Fruit fly (Drosophila melanogaster) whole organism, embryonic: ENCODE measurements around the gene GluProRS.
A peak's percentile ranks its signal among the peaks of the same experiment; 100 is the strongest.

Source experiments
- Blimp-1 ChIP-seq: fragments of 200-800 bp; sonication (Bioruptor generic); optimal IDR thresholded peaks from 3 replicates; lab custom pipeline; 2018; ENCODE audit warnings: missing biosample characterization, missing genetic modification characterization, mild to moderate bottlenecking, moderate library complexity, missing genetic modification reagents
- CG10274 ChIP-seq: fragments of 200-800 bp; sonication (Bioruptor generic); optimal IDR thresholded peaks from 3 replicates; lab custom pipeline; 2017; ENCODE audit warnings: missing biosample characterization, mild to moderate bottlenecking, missing genetic modification characterization
- CG10321 ChIP-seq: fragments of 200-800 bp; sonication (Bioruptor generic); IDR thresholded peaks from 2 replicates; pipeline ENCODE4 v1.3.6; 2022; ENCODE audit warnings: missing biosample characterization, missing genetic modification characterization
- CG11456 ChIP-seq: fragments of 200-800 bp; sonication (Bioruptor generic); IDR thresholded peaks from 3 replicates; pipeline ENCODE4 v1.3.6; 2022; ENCODE audit warnings: missing biosample characterization, missing genetic modification characterization
- CG11695 ChIP-seq: fragments of 200-800 bp; sonication (Bioruptor generic); IDR thresholded peaks from 3 replicates; pipeline ENCODE4 v1.3.6; 2022; ENCODE audit warnings: missing biosample characterization, missing genetic modification characterization
- CG12942 ChIP-seq: fragments of 200-800 bp; sonication (Bioruptor generic); optimal IDR thresholded peaks from 3 replicates; lab custom pipeline; 2016; ENCODE audit warnings: missing biosample characterization, missing genetic modification characterization
- CG14710 ChIP-seq: fragments of 200-800 bp; sonication (Bioruptor generic); optimal IDR thresholded peaks from 3 replicates; lab custom pipeline; 2019; ENCODE audit warnings: missing biosample characterization, mild to moderate bottlenecking, missing genetic modification characterization, moderate library complexity
- CG1602 ChIP-seq: fragments of 200-800 bp; sonication (Bioruptor generic); optimal IDR thresholded peaks from 3 replicates; lab custom pipeline; 2016; ENCODE audit warnings: missing biosample characterization, missing genetic modification characterization
- CG17186 ChIP-seq: fragments of 200-800 bp; sonication (Bioruptor generic); optimal IDR thresholded peaks from 3 replicates; lab custom pipeline; 2017; ENCODE audit warnings: missing biosample characterization, missing genetic modification reagents, missing genetic modification characterization
- CG18476 ChIP-seq: fragments of 200-800 bp; sonication (Bioruptor generic); optimal IDR thresholded peaks from 2 replicates; lab custom pipeline; 2016; ENCODE audit warnings: missing biosample characterization, mild to moderate bottlenecking, missing genetic modification characterization
- CG2202 ChIP-seq: fragments of 200-800 bp; sonication (Bioruptor generic); optimal IDR thresholded peaks from 2 replicates; lab custom pipeline; 2018; ENCODE audit warnings: missing biosample characterization, mild to moderate bottlenecking, missing genetic modification characterization
- CG30020 ChIP-seq: fragments of 200-800 bp; optimal IDR thresholded peaks from 2 replicates; lab custom pipeline; 2019; ENCODE audit warnings: missing biosample characterization, mild to moderate bottlenecking, missing genetic modification characterization, moderate library complexity
- CG32772 ChIP-seq: fragments of 200-800 bp; sonication (Bioruptor generic); IDR thresholded peaks from 2 replicates; pipeline ENCODE4 v1.3.6; 2022; ENCODE audit warnings: missing biosample characterization, missing genetic modification characterization
- CG34224 ChIP-seq: fragments of 200-800 bp; sonication (Bioruptor generic); IDR thresholded peaks from 3 replicates; pipeline ENCODE4 v1.3.6; 2022; ENCODE audit warnings: missing biosample characterization, missing genetic modification characterization; ENCODE audit not compliant: partially characterized antibody
- CG3847 ChIP-seq: fragments of 200-800 bp; sonication (Bioruptor generic); IDR thresholded peaks from 2 replicates; pipeline ENCODE4 v1.3.6; 2022; ENCODE audit warnings: missing biosample characterization, missing genetic modification characterization
- CG6175 ChIP-seq: fragments of 200-800 bp; sonication (Bioruptor generic); IDR thresholded peaks from 3 replicates; pipeline ENCODE4 v1.3.6; 2022; ENCODE audit warnings: missing biosample characterization, missing genetic modification characterization
- CG6683 ChIP-seq: fragments of 200-800 bp; sonication (Bioruptor generic); optimal IDR thresholded peaks from 2 replicates; lab custom pipeline; 2017; ENCODE audit warnings: missing biosample characterization, mild to moderate bottlenecking, missing genetic modification characterization, missing genetic modification reagents
- CG7271 ChIP-seq: fragments of 200-800 bp; sonication (Bioruptor generic); optimal IDR thresholded peaks from 2 replicates; lab custom pipeline; 2018; ENCODE audit warnings: missing biosample characterization, mild to moderate bottlenecking, missing genetic modification characterization, moderate library complexity
- CG7786 ChIP-seq: fragments of 200-800 bp; sonication (Bioruptor generic); optimal IDR thresholded peaks from 2 replicates; lab custom pipeline; 2016; ENCODE audit warnings: missing biosample characterization, missing genetic modification characterization
- CG9876 ChIP-seq: fragments of 200-800 bp; sonication (Bioruptor generic); optimal IDR thresholded peaks from 2 replicates; lab custom pipeline; 2016; ENCODE audit warnings: missing biosample characterization, missing genetic modification characterization
- CrebB ChIP-seq: fragments of 200-800 bp; sonication (Bioruptor generic); optimal IDR thresholded peaks from 3 replicates; lab custom pipeline; 2018; ENCODE audit warnings: missing biosample characterization, mild to moderate bottlenecking, missing genetic modification characterization
- D ChIP-seq, 2 experiments: fragments of 200-800 bp in 1 of 2; fragments of >200 bp in 1 of 2; sonication (Bioruptor generic) in 1 of 2; optimal IDR thresholded peaks; 2 replicates in 1 of 2; 3 replicates in 1 of 2; lab custom pipeline; 2017; ENCODE audit warnings: mild to moderate bottlenecking in 1 of 2, missing biosample characterization in 1 of 2, missing genetic modification characterization in 1 of 2, missing genetic modification reagents in 1 of 2
- Dll ChIP-seq: fragments of 200-800 bp; sonication (Bioruptor generic); IDR thresholded peaks from 4 replicates; pipeline ENCODE4 v1.3.6; 2022; ENCODE audit warnings: missing biosample characterization, missing genetic modification characterization; ENCODE audit not compliant: partially characterized antibody
- Doc2 ChIP-seq: fragments of 200-800 bp; sonication (Bioruptor generic); IDR thresholded peaks from 2 replicates; pipeline ENCODE4 v1.3.6; 2022; ENCODE audit warnings: missing biosample characterization, missing genetic modification characterization
- H15 ChIP-seq: fragments of 200-800 bp; sonication (Bioruptor generic); IDR thresholded peaks from 3 replicates; pipeline ENCODE4 v1.3.6; 2022; ENCODE audit warnings: missing biosample characterization, missing genetic modification characterization
- Hmr ChIP-seq: fragments of 200-800 bp; sonication (Bioruptor generic); optimal IDR thresholded peaks from 3 replicates; lab custom pipeline; 2017; ENCODE audit warnings: mild to moderate bottlenecking, missing biosample characterization, missing genetic modification reagents, missing genetic modification characterization
- Hr39 ChIP-seq: fragments of >200 bp; optimal IDR thresholded peaks from 2 replicates; lab custom pipeline; 2017
- Oli ChIP-seq: fragments of 200-800 bp; sonication (Bioruptor generic); optimal IDR thresholded peaks from 2 replicates; lab custom pipeline; 2018; ENCODE audit warnings: missing biosample characterization, mild to moderate bottlenecking, missing genetic modification characterization, moderate library complexity
- Tbp ChIP-seq: fragments of >200 bp; optimal IDR thresholded peaks from 2 replicates; lab custom pipeline; 2018; ENCODE audit warnings: missing biosample characterization, missing genetic modification characterization
- Trl ChIP-seq, 3 experiments: fragments of >200 bp in 2 of 3; fragments of 200-800 bp in 1 of 3; sonication (Bioruptor generic) in 1 of 3; optimal IDR thresholded peaks; 2 replicates in 1 of 3; 3 replicates in 2 of 3; lab custom pipeline; 2016 to 2017; ENCODE audit warnings: missing biosample characterization in 1 of 3, missing genetic modification characterization in 1 of 3
- ato ChIP-seq: fragments of 200-800 bp; sonication (Bioruptor generic); IDR thresholded peaks from 2 replicates; pipeline ENCODE4 v1.3.6; 2022; ENCODE audit warnings: missing biosample characterization, missing genetic modification characterization; ENCODE audit not compliant: partially characterized antibody
- btn ChIP-seq: fragments of 200-800 bp; sonication (Bioruptor generic); optimal IDR thresholded peaks from 2 replicates; lab custom pipeline; 2016; ENCODE audit warnings: missing biosample characterization, missing genetic modification characterization
- dmrt11E ChIP-seq: fragments of 200-800 bp; sonication (Bioruptor generic); optimal IDR thresholded peaks from 3 replicates; lab custom pipeline; 2018; ENCODE audit warnings: missing biosample characterization, mild to moderate bottlenecking, missing genetic modification characterization, moderate library complexity
- esg ChIP-seq: fragments of 200-800 bp; sonication (Bioruptor generic); conservative IDR thresholded peaks from 2 replicates; pipeline ENCODE4 v1.3.6; 2022; ENCODE audit warnings: missing biosample characterization, missing genetic modification characterization
- fd3F ChIP-seq: fragments of 200-800 bp; sonication (Bioruptor generic); optimal IDR thresholded peaks from 2 replicates; lab custom pipeline; 2018; ENCODE audit warnings: missing biosample characterization, mild to moderate bottlenecking, missing genetic modification characterization, moderate library complexity
- fd64A ChIP-seq: fragments of 200-800 bp; sonication (Bioruptor generic); optimal IDR thresholded peaks from 3 replicates; lab custom pipeline; 2018; ENCODE audit warnings: missing biosample characterization, mild to moderate bottlenecking, missing genetic modification characterization
- gt ChIP-seq: fragments of 200-800 bp; sonication (Bioruptor generic); IDR thresholded peaks from 2 replicates; pipeline ENCODE4 v1.3.6; 2022; ENCODE audit warnings: missing biosample characterization, missing genetic modification characterization
- klu ChIP-seq: fragments of 200-800 bp; sonication (Bioruptor generic); IDR thresholded peaks from 2 replicates; pipeline ENCODE4 v1.3.6; 2022; ENCODE audit warnings: missing biosample characterization, missing genetic modification characterization
- phol ChIP-seq: fragments of 200-800 bp; sonication (Bioruptor generic); optimal IDR thresholded peaks from 3 replicates; lab custom pipeline; 2018; ENCODE audit warnings: missing biosample characterization, mild to moderate bottlenecking, missing genetic modification characterization, moderate library complexity
- pita ChIP-seq: fragments of 200-800 bp; sonication (Bioruptor generic); optimal IDR thresholded peaks from 2 replicates; lab custom pipeline; 2017; ENCODE audit warnings: missing biosample characterization, mild to moderate bottlenecking, missing genetic modification characterization
- prd ChIP-seq, 3 experiments: fragments of >200 bp in 2 of 3; fragments of 200-800 bp in 1 of 3; sonication (Bioruptor generic) in 1 of 3; optimal IDR thresholded peaks in 2 of 3; IDR thresholded peaks in 1 of 3; 2 replicates in 2 of 3; 3 replicates in 1 of 3; pipeline versions ENCODE4 v1.3.6 to Lab custom; 2017 to 2022; ENCODE audit warnings: missing biosample characterization in 1 of 3, missing genetic modification characterization in 1 of 3
- ranshi ChIP-seq: fragments of 200-800 bp; sonication (Bioruptor generic); IDR thresholded peaks from 2 replicates; pipeline ENCODE4 v1.3.6; 2022; ENCODE audit warnings: missing biosample characterization, missing genetic modification characterization
- sim ChIP-seq: fragments of 200-800 bp; sonication (Bioruptor generic); IDR thresholded peaks from 2 replicates; pipeline ENCODE4 v1.3.6; 2022; ENCODE audit warnings: missing biosample characterization, missing genetic modification characterization
- sima ChIP-seq: fragments of 200-800 bp; sonication (Bioruptor generic); optimal IDR thresholded peaks from 2 replicates; lab custom pipeline; 2016; ENCODE audit warnings: missing biosample characterization, missing genetic modification characterization
- slou ChIP-seq: fragments of 200-800 bp; sonication (Bioruptor generic); optimal IDR thresholded peaks from 3 replicates; lab custom pipeline; 2016; ENCODE audit warnings: missing biosample characterization, missing genetic modification characterization
- tio ChIP-seq: fragments of 200-800 bp; sonication (Bioruptor generic); optimal IDR thresholded peaks from 2 replicates; lab custom pipeline; 2017; ENCODE audit warnings: missing biosample characterization, missing genetic modification characterization, inconsistent platforms
- trem ChIP-seq: fragments of 200-800 bp; optimal IDR thresholded peaks from 3 replicates; lab custom pipeline; 2019; ENCODE audit warnings: missing biosample characterization, mild to moderate bottlenecking, missing genetic modification characterization, moderate library complexity
- zfh1 ChIP-seq: fragments of 200-800 bp; sonication (Bioruptor generic); IDR thresholded peaks from 3 replicates; pipeline ENCODE4 v1.3.6; 2022; ENCODE audit warnings: missing biosample characterization, missing genetic modification characterization

Gene GluProRS

dm6 chr3R:23922502-23923350, 35.5 kb downstream of the GluProRS start, which contains the start of the genes sba and CG31141:
Gene sba, minus strand, starts transcription at chr3R:23922973.
Gene CG31141, plus strand, starts transcription at chr3R:23923300.
- peak; percentile 79 for TF ChIP-seq Dll (GFP tag; lab: Robert Waterston, UW)
- no peak for TF ChIP-seq esg (GFP tag; lab: Robert Waterston, UW)
- TF ChIP-seq CG18476 (GFP tag; lab: Kevin White, UChicago), result no peak
- TF ChIP-seq prd (optimal IDR thresholded peaks at IDR 0.05; lab: Kevin White, UChicago), result no peak
- TF ChIP-seq prd (GFP tag; IDR thresholded peaks at IDR 0.05; lab: Robert Waterston, UW), result no peak
- TF ChIP-seq CG10274, result no peak
- TF ChIP-seq CG10321 (GFP tag; lab: Robert Waterston, UW), result no peak
- peak; percentile 27 for TF ChIP-seq CG17186
- peak; percentile 87 for TF ChIP-seq CG34224 (GFP tag; lab: Robert Waterston, UW)
- no peak for TF ChIP-seq CG7786 (GFP tag; lab: Kevin White, UChicago)
- TF ChIP-seq fd64A (GFP tag; lab: Kevin White, UChicago), result no peak
- TF ChIP-seq gt (GFP tag; lab: Robert Waterston, UW), result no peak
- peak; percentile 52 for TF ChIP-seq CrebB (tag; lab: Kevin White, UChicago)
- no peak for TF ChIP-seq CG6175 (GFP tag; lab: Robert Waterston, UW)
- peak; percentile 15 for TF ChIP-seq phol (tag; lab: Kevin White, UChicago)
- TF ChIP-seq CG7271, result no peak
- no peak for TF ChIP-seq fd3F
- no peak for TF ChIP-seq dmrt11E (tag; lab: Kevin White, UChicago)
- TF ChIP-seq zfh1 (GFP tag; lab: Robert Waterston, UW), result no peak
- TF ChIP-seq CG11695 (GFP tag; lab: Robert Waterston, UW), result no peak
- TF ChIP-seq CG14710, result peak; percentile 35
- peak; percentile 65 for TF ChIP-seq trem (tag; lab: Kevin White, UChicago)
- TF ChIP-seq Hmr (GFP tag; lab: Kevin White, UChicago), result peak; percentile 29
- peak; percentile 84 for TF ChIP-seq ato (GFP tag; lab: Robert Waterston, UW)
- TF ChIP-seq CG6683 (GFP tag; lab: Kevin White, UChicago), result no peak
- no peak for TF ChIP-seq CG30020 (tag; lab: Kevin White, UChicago)
- no peak for TF ChIP-seq tio (GFP tag; lab: Kevin White, UChicago)
- TF ChIP-seq Hr39 (lab: Kevin White, UChicago), result no peak
- TF ChIP-seq CG12942 (GFP tag; lab: Kevin White, UChicago), result no peak
- TF ChIP-seq sima, result no peak
- TF ChIP-seq Doc2 (GFP tag; lab: Robert Waterston, UW), result no peak
- peak; percentile 44 for TF ChIP-seq CG32772 (GFP tag; lab: Robert Waterston, UW)
- TF ChIP-seq pita (GFP tag; lab: Kevin White, UChicago), result no peak
- TF ChIP-seq CG3847, result peak; percentile 71
- no peak for TF ChIP-seq slou
- TF ChIP-seq Trl (optimal IDR thresholded peaks at IDR 0.05; lab: Kevin White, UChicago), result peak; percentile 77 to 91
- no peak for TF ChIP-seq Trl (GFP tag; optimal IDR thresholded peaks at IDR 0.05; lab: Kevin White, UChicago)
- TF ChIP-seq Blimp-1 (GFP tag; lab: Kevin White, UChicago), result peak; percentile 38
- peak; percentile 8 for TF ChIP-seq Oli
- no peak for TF ChIP-seq klu (GFP tag; lab: Robert Waterston, UW)
- TF ChIP-seq sim, result no peak
- TF ChIP-seq CG9876 (GFP tag; lab: Kevin White, UChicago), result peak; percentile 9
- no peak for TF ChIP-seq ranshi (GFP tag; lab: Robert Waterston, UW)
- TF ChIP-seq CG1602 (GFP tag; lab: Kevin White, UChicago), result no peak
- TF ChIP-seq Tbp, result no peak
- no peak for TF ChIP-seq btn
- no peak for TF ChIP-seq CG2202 (tag; lab: Kevin White, UChicago)
- no peak for TF ChIP-seq H15 (GFP tag; lab: Robert Waterston, UW)
- peak; percentile 47; the same call in 1 of the 3 replicates for TF ChIP-seq CG11456 (GFP tag; lab: Robert Waterston, UW)
- no peak for TF ChIP-seq D (optimal IDR thresholded peaks at IDR 0.05; lab: Kevin White, UChicago)
- no peak for TF ChIP-seq D (GFP tag; optimal IDR thresholded peaks at IDR 0.05; lab: Kevin White, UChicago)
